Fruit fly (Drosophila melanogaster) whole organism, embryonic: ENCODE results near the gene Gr36a.

ENCODE experiments used
- CG10147 ChIP-seq: fragments of 200-800 bp; sonication (Bioruptor generic); optimal IDR thresholded peaks from 2 replicates; lab custom pipeline; 2019; ENCODE audit warnings: missing biosample characterization, mild to moderate bottlenecking, missing genetic modification characterization, moderate library complexity
- CG1233 ChIP-seq: fragments of 200-800 bp; sonication (Bioruptor generic); optimal IDR thresholded peaks from 4 replicates; lab custom pipeline; 2018; ENCODE audit warnings: missing biosample characterization, mild to moderate bottlenecking, missing genetic modification characterization
- CG17802 ChIP-seq: fragments of 200-800 bp; sonication (Bioruptor generic); optimal IDR thresholded peaks from 2 replicates; lab custom pipeline; 2018; ENCODE audit warnings: missing biosample characterization, mild to moderate bottlenecking, missing genetic modification characterization, moderate library complexity
- CG2199 ChIP-seq: fragments of 200-800 bp; sonication (Bioruptor generic); IDR thresholded peaks from 3 replicates; pipeline ENCODE4 v1.3.6; 2022; ENCODE audit warnings: missing biosample characterization, missing genetic modification characterization
- Hr78 ChIP-seq, 2 experiments: fragments of 200-800 bp in 1 of 2; fragments of >200 bp in 1 of 2; sonication (Bioruptor generic) in 1 of 2; optimal IDR thresholded peaks; 2 replicates each; lab custom pipeline; 2017 to 2019; ENCODE audit warnings: missing biosample characterization in 2 of 2, missing genetic modification characterization in 2 of 2, mild to moderate bottlenecking in 1 of 2, moderate library complexity in 1 of 2
- jumu ChIP-seq: fragments of 200-800 bp; sonication (Bioruptor generic); optimal IDR thresholded peaks from 3 replicates; lab custom pipeline; 2016; ENCODE audit warnings: missing biosample characterization, missing genetic modification characterization

DNA sequence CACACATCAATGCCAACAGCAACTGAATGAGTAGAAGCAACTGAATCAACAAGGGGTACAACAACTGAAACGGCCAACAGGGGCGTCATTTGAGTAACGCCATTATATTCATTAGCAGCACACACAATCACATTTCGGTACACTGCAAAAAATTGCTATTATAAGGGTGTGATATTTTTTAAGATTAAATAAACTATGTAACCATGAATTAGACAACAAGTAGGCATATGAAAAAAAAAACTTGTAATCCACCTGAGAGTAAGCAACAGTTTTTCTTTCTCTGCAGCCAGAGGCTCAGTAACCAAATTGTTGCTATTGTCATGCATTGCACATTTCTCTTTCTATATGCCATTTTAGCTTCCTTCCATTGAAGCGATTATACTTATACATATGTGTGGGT lies 27.4 kb downstream of the Gr36a start:
- TF ChIP-seq CG10147 (no peak), CG2199 (GFP tag; lab: Robert Waterston, UW) (0 out of 3 replicates have a peak, but pooled peaks have one; percentile 52), CG17802 (tag; lab: Kevin White, UChicago) (no peak), Hr78 (GFP tag; optimal IDR thresholded peaks at IDR 0.05; lab: Kevin White, UChicago) (no peak), jumu (GFP tag; lab: Kevin White, UChicago) (no peak), CG1233 (GFP tag; lab: Kevin White, UChicago) (no peak)
